Worm (Caenorhabditis elegans): ENCODE data around the gene F21C10.1.

The F21C10.1 gene

DNA sequence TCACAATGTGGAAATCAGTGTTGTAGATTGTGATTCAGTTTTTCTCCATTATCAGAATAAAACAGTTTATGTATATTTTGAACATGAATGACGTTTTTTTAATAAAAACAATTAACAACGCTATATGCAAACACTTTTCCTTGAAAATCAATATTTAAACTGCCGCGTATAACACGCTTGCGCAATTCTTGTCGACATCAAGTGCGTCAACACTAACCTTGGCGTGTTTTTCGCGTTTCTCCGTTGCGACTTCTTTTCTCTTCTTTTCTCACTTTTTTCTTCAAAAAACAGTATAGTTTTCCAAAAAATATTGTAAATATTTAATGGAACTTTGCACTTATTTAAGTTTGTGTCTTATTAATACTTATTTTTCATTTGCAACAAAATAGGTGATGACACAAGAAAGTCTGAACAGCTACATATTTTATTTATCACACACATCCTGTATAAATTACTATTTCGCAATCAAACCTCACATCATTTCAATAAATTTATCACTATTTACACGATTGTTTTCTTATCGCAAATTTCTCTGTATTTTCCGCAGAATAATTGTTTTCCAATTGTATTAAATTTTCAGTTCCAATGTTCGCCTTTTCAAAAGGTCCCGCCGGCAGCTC, 43.2 kb downstream of the F21C10.1 start, which contains the start of gene spas-1 (continued):
- no peak for TF ChIP-seq ceh-44 (GFP tag; IDR thresholded peaks at IDR 0.05)
- TF ChIP-seq hlh-30 (tag; optimal IDR thresholded peaks at IDR 0.05; ENCODE audit: insufficient read depth) = peak; percentile 73
- peak; percentile 37 for TF ChIP-seq zfp-2 (tag; optimal IDR thresholded peaks at IDR 0.05)
- no peak for TF ChIP-seq D1046.2 (GFP tag; IDR thresholded peaks at IDR 0.05)
- peak; percentile 47 for TF ChIP-seq ztf-7 (tag; optimal IDR thresholded peaks at IDR 0.05)
- peak; percentile 92 for TF ChIP-seq nhr-102 (tag; optimal IDR thresholded peaks at IDR 0.05)
- TF ChIP-seq pqm-1 (tag; optimal IDR thresholded peaks at IDR 0.05) = peak; percentile 34
- TF ChIP-seq nhr-48 (tag; optimal IDR thresholded peaks at IDR 0.05) = peak; percentile 74
- TF ChIP-seq mep-1 (tag; optimal IDR thresholded peaks at IDR 0.05) = peak; percentile 94
- no peak for TF ChIP-seq Y5F2A.4 (GFP tag; optimal IDR thresholded peaks at IDR 0.05)

DNA sequence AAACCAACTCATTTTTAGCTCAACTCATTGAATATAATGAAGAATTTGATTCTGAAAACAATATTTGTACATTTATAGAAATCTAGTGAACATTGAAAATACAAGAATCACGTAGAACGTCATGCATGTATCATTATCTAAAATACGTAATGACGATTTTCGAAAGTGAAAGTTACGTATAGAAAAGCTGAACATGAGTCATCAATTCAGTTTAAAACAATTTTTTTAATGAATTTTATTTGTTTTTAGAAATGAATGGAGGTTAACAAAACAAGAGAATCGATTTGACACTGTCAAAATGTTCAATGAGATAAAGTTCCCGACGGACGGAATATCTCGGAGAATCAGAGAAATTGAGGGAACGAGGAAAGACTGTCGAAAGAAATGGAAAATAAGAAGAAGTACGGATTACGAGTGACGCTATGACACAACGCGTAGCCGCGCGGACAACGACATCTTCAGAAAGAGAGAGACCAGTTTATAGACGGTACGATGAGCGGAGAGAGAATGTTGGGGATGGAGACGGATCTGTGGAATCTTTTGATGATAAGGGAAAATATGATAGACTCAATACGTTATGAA, 49.6 kb downstream of the F21C10.1 start, which contains the start of gene ptr-1:
ptr-1 (minus strand) TSS at position 51 of the 582 bp plus-strand sequence.
- no peak for TF ChIP-seq lin-1 (GFP tag; IDR thresholded peaks at IDR 0.05)
- TF ChIP-seq daf-16 (GFP tag; optimal IDR thresholded peaks at IDR 0.05) = no peak
- TF ChIP-seq daf-16 (tag; optimal IDR thresholded peaks at IDR 0.05) = no peak
- TF ChIP-seq R02D3.7 (tag; optimal IDR thresholded peaks at IDR 0.05) = no peak
- no peak for TF ChIP-seq dmd-8 (GFP tag; IDR thresholded peaks at IDR 0.05)
- TF ChIP-seq ceh-82 (tag; optimal IDR thresholded peaks at IDR 0.05) = no peak
- no peak for TF ChIP-seq F44E2.7 (GFP tag; IDR thresholded peaks at IDR 0.05)
- no peak for TF ChIP-seq Y48G9A.11 (GFP tag; IDR thresholded peaks at IDR 0.05)
- TF ChIP-seq lin-39 (tag; optimal IDR thresholded peaks at IDR 0.05) = no peak
- TF ChIP-seq pqm-1 (tag; optimal IDR thresholded peaks at IDR 0.05) = no peak
- no peak for TF ChIP-seq madf-5 (GFP tag; IDR thresholded peaks at IDR 0.05)
- TF ChIP-seq nhr-102 (tag; optimal IDR thresholded peaks at IDR 0.05) = no peak
- TF ChIP-seq rbr-2 (tag; optimal IDR thresholded peaks at IDR 0.05) = no peak
- TF ChIP-seq mxl-2 (GFP tag; conservative IDR thresholded peaks at IDR 0.05) = no peak
- TF ChIP-seq dpl-1 (GFP tag; optimal IDR thresholded peaks at IDR 0.05) = no peak
- TF ChIP-seq lin-13 (GFP tag; optimal IDR thresholded peaks at IDR 0.05) = no peak
- no peak for TF ChIP-seq fkh-10 (GFP tag; optimal IDR thresholded peaks at IDR 0.05)
- TF ChIP-seq zip-11 (GFP tag; IDR thresholded peaks at IDR 0.05) = no peak
- TF ChIP-seq lir-3 (tag; optimal IDR thresholded peaks at IDR 0.05) = no peak
- TF ChIP-seq nhr-28 (tag; optimal IDR thresholded peaks at IDR 0.05) = no peak
- TF ChIP-seq ama-1 (optimal IDR thresholded peaks at IDR 0.05) = no peak
